Worm (Caenorhabditis elegans) whole organism, L3 larva: ENCODE measurements around the gene T16H12.3.

Experiments
- R02D3.7 ChIP-seq: fragments of 150-350 bp; optimal IDR thresholded peaks from 2 replicates; lab custom pipeline; 2014; ENCODE audit warnings: missing biosample characterization, missing genetic modification characterization
- ZK546.5 ChIP-seq: sonication (generic microtip); optimal IDR thresholded peaks from 2 replicates; lab custom pipeline; 2017; ENCODE audit warnings: missing biosample characterization, missing genetic modification characterization
- aly-2 ChIP-seq: fragments of 150-350 bp; optimal IDR thresholded peaks from 2 replicates; lab custom pipeline; 2014; ENCODE audit warnings: missing biosample characterization, missing genetic modification characterization
- ama-1 ChIP-seq: fragments of 150-350 bp; optimal IDR thresholded peaks from 2 replicates; lab custom pipeline; 2018
- ceh-9 ChIP-seq: sonication (generic microtip); optimal IDR thresholded peaks from 2 replicates; lab custom pipeline; 2018; ENCODE audit warnings: missing biosample characterization, missing genetic modification characterization
- daf-12 ChIP-seq: fragments of 150-350 bp; optimal IDR thresholded peaks from 2 replicates; lab custom pipeline; 2014; ENCODE audit warnings: missing biosample characterization, missing genetic modification reagents, missing genetic modification characterization
- egl-27 ChIP-seq: sonication (generic microtip); optimal IDR thresholded peaks from 4 replicates; lab custom pipeline; 2017; ENCODE audit warnings: missing biosample characterization, missing genetic modification reagents, missing genetic modification characterization
- egl-5 ChIP-seq: fragments of 150-350 bp; optimal IDR thresholded peaks from 2 replicates; lab custom pipeline; 2017; ENCODE audit warnings: missing biosample characterization, missing genetic modification reagents, missing genetic modification characterization, inconsistent platforms
- elt-1 ChIP-seq: fragments of 150-350 bp; optimal IDR thresholded peaks from 2 replicates; lab custom pipeline; 2014; ENCODE audit warnings: missing biosample characterization, missing genetic modification characterization
- elt-2 ChIP-seq: sonication (generic microtip); optimal IDR thresholded peaks from 2 replicates; lab custom pipeline; 2016; ENCODE audit warnings: missing genetic modification reagents, mild to moderate bottlenecking, missing genetic modification characterization, missing compliant biosample characterization
- eor-1 ChIP-seq, 2 experiments: fragments of 150-350 bp; optimal IDR thresholded peaks; 2 replicates each; lab custom pipeline; 2014 to 2018; ENCODE audit warnings: missing biosample characterization in 2 of 2, missing genetic modification characterization in 2 of 2
- fkh-10 ChIP-seq: sonication (generic microtip); optimal IDR thresholded peaks from 2 replicates; lab custom pipeline; 2017; ENCODE audit warnings: missing biosample characterization, missing genetic modification reagents, missing genetic modification characterization
- fos-1 ChIP-seq: fragments of 150-350 bp; optimal IDR thresholded peaks from 2 replicates; lab custom pipeline; 2014; ENCODE audit warnings: missing biosample characterization, missing genetic modification characterization
- hmg-11 ChIP-seq: sonication (generic microtip); optimal IDR thresholded peaks from 2 replicates; lab custom pipeline; 2016; ENCODE audit warnings: missing genetic modification characterization, missing compliant biosample characterization
- jun-1 ChIP-seq: fragments of 150-350 bp; optimal IDR thresholded peaks from 2 replicates; lab custom pipeline; 2014; ENCODE audit warnings: missing biosample characterization, missing genetic modification reagents, missing genetic modification characterization
- lin-15B ChIP-seq: fragments of 150-350 bp; optimal IDR thresholded peaks from 2 replicates; lab custom pipeline; 2014; ENCODE audit warnings: missing biosample characterization, missing genetic modification characterization
- mml-1 ChIP-seq: fragments of 150-350 bp; sonication (generic microtip); optimal IDR thresholded peaks from 3 replicates; lab custom pipeline; 2014; ENCODE audit warnings: missing biosample characterization, missing genetic modification characterization
- nfya-1 ChIP-seq: sonication (generic microtip); optimal IDR thresholded peaks from 2 replicates; lab custom pipeline; 2017; ENCODE audit warnings: missing genetic modification characterization, mild to moderate bottlenecking, missing compliant biosample characterization, antibody characterized with exemption, moderate library complexity; ENCODE audit not compliant: insufficient read depth
- nhr-11 ChIP-seq: fragments of 150-350 bp; optimal IDR thresholded peaks from 2 replicates; lab custom pipeline; 2014; ENCODE audit warnings: missing biosample characterization, missing genetic modification characterization
- nhr-12 ChIP-seq: fragments of 150-350 bp; optimal IDR thresholded peaks from 2 replicates; lab custom pipeline; 2014; ENCODE audit warnings: missing biosample characterization, missing genetic modification characterization
- nhr-237 ChIP-seq: fragments of 150-350 bp; optimal IDR thresholded peaks from 2 replicates; lab custom pipeline; 2014; ENCODE audit warnings: missing biosample characterization, missing genetic modification characterization
- nhr-28 ChIP-seq: fragments of 150-350 bp; optimal IDR thresholded peaks from 2 replicates; lab custom pipeline; 2014; ENCODE audit warnings: missing biosample characterization, missing genetic modification characterization
- nhr-43 ChIP-seq: sonication (generic microtip); optimal IDR thresholded peaks from 2 replicates; lab custom pipeline; 2016; ENCODE audit warnings: mild to moderate bottlenecking, missing genetic modification characterization, missing compliant biosample characterization; ENCODE audit not compliant: poor library complexity, severe bottlenecking
- nhr-67 ChIP-seq: fragments of 150-350 bp; optimal IDR thresholded peaks from 2 replicates; lab custom pipeline; 2014; ENCODE audit warnings: missing biosample characterization, missing genetic modification characterization
- nhr-76 ChIP-seq: fragments of 150-350 bp; sonication (generic microtip); optimal IDR thresholded peaks from 5 replicates; lab custom pipeline; 2014; ENCODE audit warnings: missing biosample characterization, missing genetic modification characterization
- nhr-77 ChIP-seq: fragments of 150-350 bp; optimal IDR thresholded peaks from 2 replicates; lab custom pipeline; 2014; ENCODE audit warnings: missing biosample characterization, missing genetic modification characterization
- pqm-1 ChIP-seq: fragments of 150-350 bp; optimal IDR thresholded peaks from 2 replicates; lab custom pipeline; 2017; ENCODE audit warnings: missing biosample characterization, missing genetic modification characterization, inconsistent platforms
- snpc-4 ChIP-seq: fragments of 150-350 bp; optimal IDR thresholded peaks from 2 replicates; lab custom pipeline; 2014; ENCODE audit warnings: missing biosample characterization, missing genetic modification characterization
- tbx-2 ChIP-seq: sonication (generic microtip); optimal IDR thresholded peaks from 2 replicates; lab custom pipeline; 2016; ENCODE audit warnings: mild to moderate bottlenecking, missing genetic modification characterization, missing compliant biosample characterization
- unc-39 ChIP-seq: sonication (generic microtip); optimal IDR thresholded peaks from 4 replicates; lab custom pipeline; 2017; ENCODE audit warnings: missing biosample characterization, missing genetic modification characterization
- unc-62 ChIP-seq: fragments of 150-350 bp; sonication (generic microtip); optimal IDR thresholded peaks from 4 replicates; lab custom pipeline; 2014; ENCODE audit warnings: missing biosample characterization, missing genetic modification reagents, missing genetic modification characterization
- zag-1 ChIP-seq: fragments of 150-350 bp; optimal IDR thresholded peaks from 2 replicates; lab custom pipeline; 2014; ENCODE audit warnings: missing biosample characterization, missing genetic modification characterization
- ztf-4 ChIP-seq: fragments of 150-350 bp; optimal IDR thresholded peaks from 2 replicates; lab custom pipeline; 2014; ENCODE audit warnings: missing biosample characterization, missing genetic modification characterization

Gene T16H12.3

DNA sequence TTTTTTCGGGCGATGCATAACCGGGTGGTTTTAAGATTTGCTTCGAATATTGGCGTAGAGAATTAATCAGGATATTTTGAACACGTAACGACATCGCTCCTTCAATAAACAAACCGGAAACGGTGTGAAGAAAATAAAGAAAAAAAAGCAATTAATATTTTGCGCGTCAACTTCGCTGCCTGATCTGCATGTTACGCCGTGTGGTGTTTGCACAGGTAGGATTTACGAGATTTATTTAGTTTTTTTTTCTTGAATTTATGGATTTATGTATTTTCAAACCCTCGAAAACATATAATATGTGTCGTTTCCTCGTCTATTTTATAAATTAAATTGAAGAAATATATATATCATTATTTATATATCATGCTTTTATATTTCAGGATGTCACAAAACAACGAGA is 31.6 kb upstream of the T16H12.3 start, which contains the start of the genes ZK1128.1 and mett-10 (continued):
- TF ChIP-seq nhr-11 (tag; lab: Kevin White, UChicago) (no peak), nhr-12 (no peak), mml-1 (tag; lab: Kevin White, UChicago) (no peak), egl-27 (tag; lab: Kevin White, UChicago) (no peak), nhr-77 (tag; lab: Kevin White, UChicago) (no peak), aly-2 (tag; lab: Kevin White, UChicago) (no peak), snpc-4 (tag; lab: Kevin White, UChicago) (no peak), daf-12 (tag; lab: Kevin White, UChicago) (no peak), unc-39 (no peak), egl-5 (tag; lab: Kevin White, UChicago) (no peak)
- TF ChIP-seq, all 47 proteins: peak for 5

DNA sequence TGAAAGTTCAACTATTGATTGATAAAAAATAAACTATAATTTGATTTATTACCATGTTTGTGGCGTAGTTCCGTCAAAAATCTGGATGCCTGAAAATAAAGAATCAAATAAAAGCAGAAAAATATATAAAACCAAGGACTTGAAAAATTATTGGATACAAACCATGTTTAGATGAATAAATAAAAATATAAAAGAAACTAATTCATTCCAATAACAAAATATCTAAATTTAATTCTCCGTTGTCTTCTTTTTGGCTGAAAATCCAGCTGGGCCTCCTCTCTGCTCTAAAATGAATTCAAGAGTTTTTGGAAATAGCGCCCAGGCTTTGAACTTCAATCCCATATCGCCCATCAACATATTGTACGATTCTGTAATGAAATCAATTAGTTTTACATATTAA is 29.9 kb upstream of the T16H12.3 start, which contains the start of gene vps-29:
vps-29 (minus strand) TSS at position 101 of the 400 bp plus-strand sequence.
- TF ChIP-seq zag-1 (tag; lab: Kevin White, UChicago), result no peak
- TF ChIP-seq pqm-1 (tag; lab: Kevin White, UChicago), result no peak
- TF ChIP-seq ztf-4 (tag; lab: Kevin White, UChicago), result no peak
- no peak for TF ChIP-seq fos-1 (tag; lab: Kevin White, UChicago)
- no peak for TF ChIP-seq hmg-11 (tag; lab: Kevin White, UChicago)
- no peak for TF ChIP-seq tbx-2 (tag; lab: Kevin White, UChicago)
- TF ChIP-seq elt-1 (tag; lab: Kevin White, UChicago), result no peak
- TF ChIP-seq egl-5 (tag; lab: Kevin White, UChicago), result no peak
- TF ChIP-seq ZK546.5 (tag; lab: Kevin White, UChicago), result no peak
- no peak for TF ChIP-seq lin-15B (tag; lab: Kevin White, UChicago)
- TF ChIP-seq snpc-4 (tag; lab: Kevin White, UChicago), result no peak
- TF ChIP-seq nhr-237 (tag; lab: Kevin White, UChicago), result no peak
- TF ChIP-seq mml-1 (tag; lab: Kevin White, UChicago), result no peak
- no peak for TF ChIP-seq ceh-9
- no peak for TF ChIP-seq nhr-77 (tag; lab: Kevin White, UChicago)
- no peak for TF ChIP-seq R02D3.7 (tag; lab: Kevin White, UChicago)
- TF ChIP-seq nhr-76 (tag; lab: Kevin White, UChicago), result no peak
- TF ChIP-seq aly-2 (tag; lab: Kevin White, UChicago), result no peak
- no peak for TF ChIP-seq fkh-10 (GFP tag; lab: Kevin White, UChicago)
- TF ChIP-seq nfya-1 (tag; lab: Kevin White, UChicago), result no peak

DNA sequence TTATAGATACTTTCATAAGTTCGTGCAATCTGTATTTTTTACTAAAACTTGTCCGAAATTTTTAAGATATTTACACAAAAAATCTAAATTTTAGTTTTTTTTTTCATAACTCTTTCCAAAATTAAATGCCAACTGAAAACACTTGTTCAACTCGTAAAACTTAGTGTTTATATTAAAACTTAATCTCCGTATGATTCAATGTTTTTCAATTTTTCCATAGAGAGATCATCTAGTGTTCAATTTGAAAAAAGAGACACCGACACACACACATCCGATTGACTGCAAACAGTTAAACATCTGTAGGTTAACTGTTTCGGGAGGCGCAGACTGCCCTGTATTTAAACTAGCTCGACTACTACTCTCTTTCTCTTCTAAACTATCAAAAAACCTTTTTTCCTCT is 25.9 kb upstream of the T16H12.3 start, which contains the start of gene T16H12.9:
T16H12.9 (plus strand) TSS at position 301 of the 400 bp plus-strand sequence.
- no peak for TF ChIP-seq nhr-11 (tag; lab: Kevin White, UChicago)
- no peak for TF ChIP-seq aly-2 (tag; lab: Kevin White, UChicago)

DNA sequence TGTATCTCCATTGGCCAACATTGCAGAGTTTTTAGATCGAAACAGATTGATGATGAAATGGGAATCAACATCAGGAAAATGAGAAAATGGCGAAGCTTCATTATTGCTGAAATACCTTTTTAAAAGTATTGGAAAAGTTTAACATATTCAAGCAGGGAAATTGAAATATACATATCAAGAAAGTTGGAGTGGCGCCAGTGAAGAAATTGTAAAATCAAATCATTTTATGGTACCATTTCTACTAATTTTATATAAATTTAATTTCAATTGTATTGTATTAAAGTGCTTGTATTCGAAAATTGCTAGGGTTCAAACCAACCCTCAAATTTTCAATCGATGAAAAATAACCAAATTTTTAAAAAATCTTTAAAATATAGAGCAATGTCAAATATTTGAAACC is 23.3 kb upstream of the T16H12.3 start, which contains the start of gene srt-55:
srt-55 (minus strand) TSS at position 101 of the 400 bp plus-strand sequence.
- TF ChIP-seq ama-1 (lab: Kevin White, UChicago) (no peak), aly-2 (tag; lab: Kevin White, UChicago) (no peak), elt-2 (tag; lab: Kevin White, UChicago) (no peak), R02D3.7 (tag; lab: Kevin White, UChicago) (no peak), jun-1 (tag; lab: Kevin White, UChicago) (no peak), nhr-11 (tag; lab: Kevin White, UChicago) (no peak), pqm-1 (tag; lab: Kevin White, UChicago) (no peak), lin-15B (tag; lab: Kevin White, UChicago) (no peak), nhr-77 (tag; lab: Kevin White, UChicago) (no peak), mml-1 (tag; lab: Kevin White, UChicago) (no peak), nhr-43 (tag; lab: Kevin White, UChicago) (no peak), nhr-76 (tag; lab: Kevin White, UChicago) (no peak), zag-1 (tag; lab: Kevin White, UChicago) (no peak), hmg-11 (tag; lab: Kevin White, UChicago) (no peak)

DNA sequence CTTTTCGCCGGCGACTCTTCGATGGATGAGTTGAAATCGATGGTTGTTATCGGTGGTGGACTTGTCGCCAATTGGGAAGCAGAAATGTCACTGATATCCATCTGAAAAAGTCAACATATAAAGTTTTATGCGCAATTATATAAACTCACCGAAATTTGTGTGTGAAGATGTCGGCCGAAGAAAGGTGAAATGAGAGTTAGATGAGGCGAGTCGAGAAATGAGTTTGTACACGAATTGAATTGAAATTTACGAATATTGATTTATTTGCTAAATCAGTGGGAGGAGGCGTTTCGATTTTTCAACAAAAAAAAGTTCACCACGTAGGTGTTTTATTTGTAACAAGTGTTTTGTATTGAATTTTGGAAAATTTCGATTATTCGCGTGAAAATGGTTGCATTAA is 18.3 kb upstream of the T16H12.3 start, which contains the start of gene kel-10:
kel-10 (minus strand) TSS at position 101 of the 400 bp plus-strand sequence.
- TF ChIP-seq R02D3.7 (tag; lab: Kevin White, UChicago), result no peak
- TF ChIP-seq hmg-11 (tag; lab: Kevin White, UChicago), result no peak
- no peak for TF ChIP-seq fkh-10 (GFP tag; lab: Kevin White, UChicago)
- no peak for TF ChIP-seq nhr-237 (tag; lab: Kevin White, UChicago)
- no peak for TF ChIP-seq unc-39
- TF ChIP-seq unc-62, result no peak
- no peak for TF ChIP-seq fos-1 (tag; lab: Kevin White, UChicago)
- TF ChIP-seq nhr-67, result no peak
- no peak for TF ChIP-seq lin-15B (tag; lab: Kevin White, UChicago)
- no peak for TF ChIP-seq daf-12 (tag; lab: Kevin White, UChicago)
- no peak for TF ChIP-seq eor-1 (tag; optimal IDR thresholded peaks at IDR 0.05; lab: Kevin White, UChicago)
- TF ChIP-seq pqm-1 (tag; lab: Kevin White, UChicago), result no peak
- no peak for TF ChIP-seq nhr-28 (tag; lab: Kevin White, UChicago)
- TF ChIP-seq aly-2 (tag; lab: Kevin White, UChicago), result no peak
